Fruit fly (Drosophila melanogaster): ENCODE results near the gene CG7857.

dm6 chr3L:15510787-15511186 lies 6.1 kb upstream of the CG7857 start, which contains the start of gene MsrA:
- TF ChIP-seq MBD-R2 (GFP tag; IDR thresholded peaks at IDR 0.05): no peak
- no peak for TF ChIP-seq Hmr (GFP tag; optimal IDR thresholded peaks at IDR 0.05)
- TF ChIP-seq Dll (GFP tag; IDR thresholded peaks at IDR 0.05; ENCODE audit: partially characterized antibody): no peak
- no peak for TF ChIP-seq Side (GFP tag; optimal IDR thresholded peaks at IDR 0.05)
- no peak for TF ChIP-seq Hmx (GFP tag; optimal IDR thresholded peaks at IDR 0.05)
- TF ChIP-seq CG8089 (GFP tag; optimal IDR thresholded peaks at IDR 0.05): no peak
- no peak for TF ChIP-seq corto (GFP tag; optimal IDR thresholded peaks at IDR 0.05)
- no peak for TF ChIP-seq ash1 (GFP tag; optimal IDR thresholded peaks at IDR 0.05)
- TF ChIP-seq CG18764 (GFP tag; optimal IDR thresholded peaks at IDR 0.05): no peak
- no peak for TF ChIP-seq CG4617 (GFP tag; optimal IDR thresholded peaks at IDR 0.05; ENCODE audit: borderline replicate concordance)
- TF ChIP-seq MTF-1 (GFP tag; optimal IDR thresholded peaks at IDR 0.05; ENCODE audit: borderline replicate concordance): no peak
- no peak for TF ChIP-seq Bgb (GFP tag; IDR thresholded peaks at IDR 0.05; ENCODE audit: partially characterized antibody)
- peak; percentile 16 for TF ChIP-seq CG17385 (GFP tag; optimal IDR thresholded peaks at IDR 0.05)
